Worm (Caenorhabditis elegans) whole organism, L2 larva: Measurements from ENCODE around the gene M04G7.2.

Experiments used
- F13H6.1 ChIP-seq: sonication (generic microtip); optimal IDR thresholded peaks from 2 replicates; lab custom pipeline; 2016; ENCODE audit warnings: missing genetic modification characterization, missing compliant biosample characterization
- R02D3.7 ChIP-seq: fragments of 150-350 bp; optimal IDR thresholded peaks from 2 replicates; lab custom pipeline; 2014; ENCODE audit warnings: missing biosample characterization, missing genetic modification characterization
- ama-1 ChIP-seq: fragments of 150-350 bp; optimal IDR thresholded peaks from 2 replicates; lab custom pipeline; 2018; ENCODE audit warnings: inconsistent platforms
- crh-2 ChIP-seq: sonication (generic microtip); optimal IDR thresholded peaks from 2 replicates; lab custom pipeline; 2017; ENCODE audit warnings: missing biosample characterization, missing genetic modification characterization
- lsy-2 ChIP-seq, 2 experiments: fragments of 150-350 bp in 1 of 2; sonication (generic microtip) in 1 of 2; optimal IDR thresholded peaks; 2 replicates each; lab custom pipeline; 2014 to 2017; ENCODE audit warnings: missing biosample characterization in 2 of 2, missing genetic modification characterization in 2 of 2
- nhr-23 ChIP-seq: fragments of 150-350 bp; optimal IDR thresholded peaks from 2 replicates; lab custom pipeline; 2014; ENCODE audit warnings: missing biosample characterization, missing genetic modification reagents, missing genetic modification characterization
- nhr-237 ChIP-seq: fragments of 150-350 bp; optimal IDR thresholded peaks from 2 replicates; lab custom pipeline; 2014; ENCODE audit warnings: missing biosample characterization, missing genetic modification characterization
- nhr-25 ChIP-seq: fragments of 150-350 bp; sonication (generic microtip); optimal IDR thresholded peaks from 3 replicates; lab custom pipeline; 2014; ENCODE audit warnings: missing biosample characterization, missing genetic modification characterization
- unc-62 ChIP-seq: fragments of 150-350 bp; optimal IDR thresholded peaks from 2 replicates; lab custom pipeline; 2014; ENCODE audit warnings: missing biosample characterization, missing genetic modification reagents, missing genetic modification characterization

- TF ChIP-seq unc-62 (GFP tag; lab: Kevin White, UChicago) (no peak), F13H6.1 (tag; lab: Kevin White, UChicago) (no peak), crh-2 (tag; lab: Kevin White, UChicago) (no peak), nhr-25 (tag; lab: Kevin White, UChicago) (no peak), lsy-2 (tag; optimal IDR thresholded peaks at IDR 0.05; lab: Kevin White, UChicago) (no peak), ama-1 (lab: Kevin White, UChicago) (no peak), nhr-23 (tag; lab: Kevin White, UChicago) (no peak), R02D3.7 (tag; lab: Kevin White, UChicago) (no peak), nhr-237 (tag; lab: Kevin White, UChicago) (no peak)
These were observed 22.4 kb downstream of the M04G7.2 start for ce11 chrIV:438384-438783.
